Worm (Caenorhabditis elegans) whole organism, mixed stage, embryonic: ENCODE data around the gene D1086.2.

Experiments
- nhr-12 ChIP-seq: fragments of 150-350 bp; optimal IDR thresholded peaks from 2 replicates; lab custom pipeline; 2014; ENCODE audit warnings: missing biosample characterization, missing genetic modification characterization
- nhr-237 ChIP-seq: fragments of 150-350 bp; optimal IDR thresholded peaks from 2 replicates; lab custom pipeline; 2014; ENCODE audit warnings: missing biosample characterization, missing genetic modification characterization
- sptf-1 ChIP-seq: sonication (generic microtip); optimal IDR thresholded peaks from 2 replicates; lab custom pipeline; 2017; ENCODE audit warnings: mild to moderate bottlenecking, missing genetic modification characterization, moderate library complexity, missing compliant biosample characterization

DNA sequence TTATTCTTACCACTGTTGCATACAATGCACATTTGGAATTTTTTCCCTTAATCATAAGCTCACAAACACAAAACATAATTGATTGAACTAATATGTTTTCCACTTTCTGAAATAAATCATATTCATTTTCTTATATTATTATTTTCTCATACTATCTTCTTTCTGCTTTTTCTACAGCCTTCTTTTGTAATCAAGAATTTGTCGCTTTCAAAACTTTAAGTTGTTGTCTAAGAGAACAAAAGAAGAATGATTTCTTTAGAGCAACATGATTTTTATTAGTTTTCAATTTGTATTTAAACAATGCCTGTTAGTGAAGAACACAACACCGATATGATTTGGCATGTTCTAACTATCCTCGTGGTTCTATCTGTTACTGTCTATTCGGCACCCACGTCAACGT is 14.5 kb downstream of the D1086.2 start, which contains the start of gene D1086.7:
- no peak for TF ChIP-seq sptf-1
- TF ChIP-seq nhr-237 (tag; lab: Kevin White, UChicago) = no peak
- no peak for TF ChIP-seq nhr-12 (tag; lab: Kevin White, UChicago)
